Worm (Caenorhabditis elegans) whole organism, midembryonic: ENCODE results near the gene C05B5.4.
A peak's percentile ranks its signal among the peaks of the same experiment; 100 is the strongest.

Experiments used
- T22C8.4 ChIP-seq: fragments of 200-800 bp; sonication (Bioruptor generic); IDR thresholded peaks from 2 replicates; pipeline ENCODE4 v1.3.6; 2022; ENCODE audit warnings: missing genetic modification characterization, missing compliant biosample characterization
- cog-1 ChIP-seq: sonication (generic microtip); optimal IDR thresholded peaks from 2 replicates; lab custom pipeline; 2016; ENCODE audit warnings: missing genetic modification characterization, missing compliant biosample characterization
- flt-1 ChIP-seq: fragments of 200-800 bp; sonication (Bioruptor generic); IDR thresholded peaks from 2 replicates; pipeline ENCODE4 v1.3.6; 2022; ENCODE audit warnings: missing genetic modification characterization, missing compliant biosample characterization
- klf-2 ChIP-seq: fragments of 200-800 bp; sonication (Bioruptor generic); conservative IDR thresholded peaks from 2 replicates; pipeline ENCODE4 v1.3.6; 2022; ENCODE audit warnings: missing genetic modification reagents, missing genetic modification characterization, missing compliant biosample characterization
- med-1 ChIP-seq: sonication (generic microtip); optimal IDR thresholded peaks from 2 replicates; lab custom pipeline; 2017; ENCODE audit warnings: missing genetic modification characterization, mild to moderate bottlenecking, missing compliant biosample characterization, antibody characterized with exemption, missing genetic modification reagents; ENCODE audit not compliant: insufficient read depth
- ref-1 ChIP-seq: fragments of 200-800 bp; sonication (Bioruptor generic); conservative IDR thresholded peaks from 2 replicates; pipeline ENCODE4 v1.3.6; 2022; ENCODE audit warnings: missing genetic modification reagents, missing genetic modification characterization, missing compliant biosample characterization
- tab-1 ChIP-seq: fragments of 200-800 bp; sonication (Bioruptor generic); IDR thresholded peaks from 2 replicates; pipeline ENCODE4 v1.3.6; 2022; ENCODE audit warnings: missing genetic modification characterization, missing compliant biosample characterization
- ztf-23 ChIP-seq: fragments of 200-800 bp; sonication (Bioruptor generic); IDR thresholded peaks from 2 replicates; pipeline ENCODE4 v1.3.6; 2022; ENCODE audit warnings: missing genetic modification reagents, missing genetic modification characterization, missing compliant biosample characterization
- ztf-29 ChIP-seq: fragments of 200-800 bp; sonication (Bioruptor generic); IDR thresholded peaks from 2 replicates; pipeline ENCODE4 v1.3.6; 2022; ENCODE audit warnings: missing genetic modification reagents, missing genetic modification characterization, missing compliant biosample characterization

C05B5.4 gene

ce11 chrIII:10016413-10017051 is 22.8 kb downstream of the C05B5.4 start, which contains the start of gene rgs-1:
Gene rgs-1 (minus strand): TSS chrIII:10016558.
- 0 out of 2 replicates have a peak, but pooled peaks have one; percentile 26 for TF ChIP-seq flt-1 (GFP tag; lab: Robert Waterston, UW)
- TF ChIP-seq ref-1 (GFP tag; lab: Robert Waterston, UW) = no peak

DNA sequence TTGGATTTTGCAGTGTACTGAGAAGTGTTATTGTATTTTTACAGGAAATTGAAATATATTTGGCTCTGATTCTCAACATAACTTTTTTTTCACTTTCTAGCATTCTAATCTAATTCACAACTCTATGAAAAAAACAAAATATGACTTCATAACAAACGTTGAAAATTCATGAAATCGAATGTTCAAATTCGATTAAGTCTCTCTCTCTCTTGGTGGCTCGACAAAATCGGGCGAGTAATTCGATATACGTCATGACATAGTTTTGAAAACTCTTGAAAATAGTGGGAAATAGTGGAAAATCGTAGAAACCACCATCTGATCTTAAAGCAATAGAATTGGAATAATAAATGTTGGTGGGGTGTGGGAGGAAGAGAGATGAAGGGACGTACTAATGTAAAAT is 24.3 kb downstream of the C05B5.4 start:
- TF ChIP-seq tab-1 (no peak), med-1 (GFP tag; lab: Kevin White, UChicago) (no peak), cog-1 (tag; lab: Kevin White, UChicago) (no peak), klf-2 (GFP tag; lab: Robert Waterston, UW) (no peak), flt-1 (GFP tag; lab: Robert Waterston, UW) (no peak), ref-1 (GFP tag; lab: Robert Waterston, UW) (no peak), T22C8.4 (no peak), ztf-29 (GFP tag; lab: Robert Waterston, UW) (no peak), ztf-23 (GFP tag; lab: Robert Waterston, UW) (no peak)

DNA sequence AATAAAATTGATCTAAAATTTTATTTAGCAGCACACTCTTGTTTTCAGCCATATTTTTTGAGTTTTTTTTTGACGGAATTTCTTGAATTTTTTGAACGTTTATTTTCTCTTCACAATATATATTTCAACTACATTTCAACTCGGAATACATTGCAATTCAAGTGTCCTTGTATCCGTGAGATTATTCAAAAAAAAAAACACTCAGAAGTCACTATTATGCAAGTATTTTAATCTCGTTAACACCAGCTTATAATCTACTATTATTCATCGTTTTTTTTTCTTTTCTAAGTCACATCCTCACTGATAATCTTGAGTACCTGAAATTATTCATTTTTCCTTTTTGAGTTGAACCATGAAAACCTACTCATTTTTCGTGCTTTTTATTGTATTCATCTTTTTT is 29.8 kb downstream of the C05B5.4 start, which contains the start of gene ins-21:
Gene ins-21, plus strand, starts transcription at position 301 of the 400 bp plus-strand sequence.
- TF ChIP-seq ref-1 (GFP tag; lab: Robert Waterston, UW) (no peak), ztf-29 (GFP tag; lab: Robert Waterston, UW) (no peak), T22C8.4 (no peak), tab-1 (no peak), klf-2 (GFP tag; lab: Robert Waterston, UW) (no peak), cog-1 (tag; lab: Kevin White, UChicago) (no peak), ztf-23 (GFP tag; lab: Robert Waterston, UW) (no peak), flt-1 (GFP tag; lab: Robert Waterston, UW) (no peak), med-1 (GFP tag; lab: Kevin White, UChicago) (no peak)

DNA sequence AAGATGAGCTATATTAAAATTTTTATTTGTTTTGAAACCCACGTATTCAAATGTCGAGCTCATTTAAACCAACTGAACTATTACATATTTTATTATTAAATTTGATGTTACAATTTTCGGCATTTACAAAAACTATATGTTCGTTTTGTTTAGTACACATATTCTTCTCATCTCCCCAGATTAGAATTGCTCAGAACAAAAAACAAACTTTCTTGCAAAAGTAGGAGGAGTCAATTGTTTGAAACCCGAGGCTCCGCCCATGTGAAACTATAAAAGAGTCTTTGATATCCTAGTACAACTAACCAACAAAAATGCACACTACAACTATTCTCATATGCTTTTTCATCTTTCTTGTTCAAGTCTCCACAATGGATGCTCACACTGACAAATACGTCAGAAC is 32.3 kb downstream of the C05B5.4 start, which contains the start of gene ins-22:
Gene ins-22, plus strand, starts transcription at position 301 of the 400 bp plus-strand sequence.
- TF ChIP-seq cog-1 (tag; lab: Kevin White, UChicago) (no peak), med-1 (GFP tag; lab: Kevin White, UChicago) (no peak), klf-2 (GFP tag; lab: Robert Waterston, UW) (no peak), tab-1 (no peak), flt-1 (GFP tag; lab: Robert Waterston, UW) (no peak)

DNA sequence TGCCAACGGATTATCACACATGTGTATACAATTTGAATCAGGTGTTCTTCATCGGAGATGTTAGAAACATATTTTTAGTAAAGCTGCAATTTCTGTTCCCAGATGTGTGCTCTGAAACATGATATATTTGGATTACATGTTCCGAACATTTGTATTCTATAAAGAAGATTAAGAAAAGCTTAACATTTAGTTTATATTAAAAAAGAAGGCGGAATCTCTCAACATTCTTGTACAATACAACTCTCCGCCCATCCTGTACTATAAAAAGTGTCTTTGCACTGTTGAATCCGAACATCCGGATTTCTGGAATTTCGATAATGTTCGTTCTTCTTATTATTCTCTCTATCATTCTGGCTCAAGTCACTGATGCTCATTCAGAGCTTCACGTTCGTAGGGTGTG is 34.3 kb downstream of the C05B5.4 start, which contains the start of gene ins-23:
Gene ins-23, plus strand, starts transcription at position 301 of the 400 bp plus-strand sequence.
- TF ChIP-seq T22C8.4 = no peak

- TF ChIP-seq med-1 (GFP tag; lab: Kevin White, UChicago) (no peak), cog-1 (tag; lab: Kevin White, UChicago) (no peak), ztf-29 (GFP tag; lab: Robert Waterston, UW) (no peak), T22C8.4 (no peak), ref-1 (GFP tag; lab: Robert Waterston, UW) (no peak), flt-1 (GFP tag; lab: Robert Waterston, UW) (no peak), klf-2 (GFP tag; lab: Robert Waterston, UW) (no peak), ztf-23 (GFP tag; lab: Robert Waterston, UW) (no peak)
These were observed 36.9 kb downstream of the C05B5.4 start, which contains the start of gene M04D8.4 for ce11 chrIII:10030549-10030948. Gene M04D8.4 (minus strand): TSS chrIII:10030649.

DNA sequence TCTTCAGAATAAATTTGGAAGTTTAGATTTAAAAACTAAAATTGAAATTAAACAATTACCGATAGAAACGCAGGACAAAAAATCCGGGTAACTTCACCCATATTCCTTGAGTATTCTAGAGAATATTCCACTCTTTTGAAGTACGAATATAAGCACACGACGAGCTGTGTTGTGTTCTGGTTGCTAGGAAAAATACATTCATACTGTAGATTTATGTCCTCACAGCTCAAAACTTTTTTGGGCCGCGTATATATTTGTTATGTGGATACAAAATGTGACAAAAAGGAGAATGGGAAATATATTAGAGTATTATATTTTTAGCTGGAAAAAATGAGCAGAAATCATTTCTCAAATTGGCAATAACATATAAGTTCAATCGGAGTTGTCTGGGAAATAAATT is 39.5 kb downstream of the C05B5.4 start, which contains the start of gene M04D8.5:
Gene M04D8.5, minus strand, starts transcription at position 101 of the 400 bp plus-strand sequence.
- TF ChIP-seq tab-1 (no peak), ref-1 (GFP tag; lab: Robert Waterston, UW) (no peak), klf-2 (GFP tag; lab: Robert Waterston, UW) (no peak), med-1 (GFP tag; lab: Kevin White, UChicago) (no peak), cog-1 (tag; lab: Kevin White, UChicago) (no peak), ztf-29 (GFP tag; lab: Robert Waterston, UW) (no peak), flt-1 (GFP tag; lab: Robert Waterston, UW) (no peak), ztf-23 (GFP tag; lab: Robert Waterston, UW) (no peak), T22C8.4 (no peak)

DNA sequence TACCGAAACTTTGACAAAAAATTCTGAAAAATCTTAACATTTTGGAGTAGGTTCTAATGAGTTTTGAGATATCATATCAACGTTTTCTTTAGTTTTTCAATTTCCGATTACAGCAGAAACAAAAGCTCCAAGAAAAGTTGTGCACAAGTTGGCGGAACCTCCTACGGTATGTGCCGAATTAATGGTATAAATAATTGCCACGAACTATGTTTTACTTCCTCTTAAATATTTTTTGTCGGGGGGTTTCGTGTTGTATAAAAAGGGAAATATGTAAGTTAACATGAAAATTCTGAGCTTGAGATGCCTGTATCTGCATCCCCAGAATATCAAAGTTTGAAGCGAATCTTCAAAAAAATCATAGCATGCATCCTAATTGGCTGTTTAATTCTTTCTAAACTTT is 40.2 kb downstream of the C05B5.4 start, which contains the start of gene M04D8.8:
Gene M04D8.8, plus strand, starts transcription at position 301 of the 400 bp plus-strand sequence.
- no peak for TF ChIP-seq flt-1 (GFP tag; lab: Robert Waterston, UW)
- TF ChIP-seq ref-1 (GFP tag; lab: Robert Waterston, UW) = no peak
- TF ChIP-seq ztf-29 (GFP tag; lab: Robert Waterston, UW) = no peak
- TF ChIP-seq tab-1 = no peak
- TF ChIP-seq klf-2 (GFP tag; lab: Robert Waterston, UW) = no peak
- TF ChIP-seq ztf-23 (GFP tag; lab: Robert Waterston, UW) = no peak
- TF ChIP-seq cog-1 (tag; lab: Kevin White, UChicago) = no peak

DNA sequence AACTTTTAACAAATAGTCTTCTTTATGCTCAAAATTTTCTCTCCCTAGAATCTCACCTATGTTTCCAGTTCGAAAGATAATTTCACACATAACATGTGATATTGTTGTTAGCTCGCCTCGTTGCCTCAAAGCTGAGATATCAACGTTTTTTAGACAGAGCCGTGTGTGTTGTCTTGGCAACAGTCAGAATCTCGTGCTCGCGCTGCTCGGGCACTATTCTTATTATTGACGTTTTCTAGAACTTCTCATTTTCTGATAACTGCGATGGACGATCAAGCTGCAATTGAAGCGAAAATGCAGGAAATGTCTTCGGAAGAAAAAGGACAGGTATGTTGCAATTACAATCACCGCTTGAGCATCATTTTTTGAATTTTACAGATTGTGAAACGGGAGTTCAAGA is 42.1 kb downstream of the C05B5.4 start, which contains the start of gene xbx-3:
Gene xbx-3, plus strand, starts transcription at position 163 of the 400 bp plus-strand sequence.
- TF ChIP-seq klf-2 (GFP tag; lab: Robert Waterston, UW) = no peak
- TF ChIP-seq flt-1 (GFP tag; lab: Robert Waterston, UW) = no peak
- TF ChIP-seq tab-1 = no peak
- no peak for TF ChIP-seq med-1 (GFP tag; lab: Kevin White, UChicago)
- TF ChIP-seq ref-1 (GFP tag; lab: Robert Waterston, UW) = no peak
- no peak for TF ChIP-seq T22C8.4
- TF ChIP-seq cog-1 (tag; lab: Kevin White, UChicago) = no peak
- TF ChIP-seq ztf-23 (GFP tag; lab: Robert Waterston, UW) = no peak
- no peak for TF ChIP-seq ztf-29 (GFP tag; lab: Robert Waterston, UW)
